Worm (Caenorhabditis elegans) whole organism, L1 larva: ENCODE measurements around the gene F29B9.12.
A peak's percentile ranks its signal among the peaks of the same experiment; 100 is the strongest.

Source experiments
- C04F5.9 ChIP-seq: sonication (generic microtip); optimal IDR thresholded peaks from 2 replicates; lab custom pipeline; 2016; ENCODE audit warnings: missing genetic modification characterization, missing compliant biosample characterization
- C16A3.4 ChIP-seq: fragments of 150-350 bp; optimal IDR thresholded peaks from 2 replicates; lab custom pipeline; 2014; ENCODE audit warnings: missing biosample characterization, missing genetic modification characterization
- F16B12.6 ChIP-seq: fragments of 150-350 bp; optimal IDR thresholded peaks from 2 replicates; lab custom pipeline; 2014; ENCODE audit warnings: missing biosample characterization, missing genetic modification characterization
- aha-1 ChIP-seq: fragments of 150-350 bp; optimal IDR thresholded peaks from 2 replicates; lab custom pipeline; 2014; ENCODE audit warnings: missing biosample characterization, missing genetic modification characterization
- alr-1 ChIP-seq: fragments of 200-800 bp; sonication (Bioruptor generic); optimal IDR thresholded peaks from 2 replicates; lab custom pipeline; 2018; ENCODE audit warnings: borderline replicate concordance, mild to moderate bottlenecking, missing genetic modification characterization, missing compliant biosample characterization
- ama-1 ChIP-seq: fragments of 150-350 bp; optimal IDR thresholded peaks from 2 replicates; lab custom pipeline; 2014
- ceh-63 ChIP-seq: fragments of 200-800 bp; sonication (Bioruptor generic); optimal IDR thresholded peaks from 2 replicates; lab custom pipeline; 2018; ENCODE audit warnings: mild to moderate bottlenecking, missing genetic modification characterization, missing compliant biosample characterization
- ceh-8 ChIP-seq: fragments of 200-800 bp; sonication (Bioruptor generic); optimal IDR thresholded peaks from 2 replicates; lab custom pipeline; 2018; ENCODE audit warnings: mild to moderate bottlenecking, missing genetic modification characterization, moderate library complexity, missing compliant biosample characterization
- ceh-82 ChIP-seq, 3 experiments: fragments of 150-350 bp in 1 of 3; sonication (generic microtip) in 2 of 3; optimal IDR thresholded peaks; 2 replicates each; lab custom pipeline; 2014 to 2017; ENCODE audit warnings: missing biosample characterization in 3 of 3, missing genetic modification characterization in 3 of 3
- ceh-90 ChIP-seq: sonication (generic microtip); optimal IDR thresholded peaks from 2 replicates; lab custom pipeline; 2016; ENCODE audit warnings: missing genetic modification characterization, missing compliant biosample characterization
- ces-1 ChIP-seq: fragments of 150-350 bp; optimal IDR thresholded peaks from 2 replicates; lab custom pipeline; 2014; ENCODE audit warnings: missing biosample characterization, missing genetic modification reagents, missing genetic modification characterization
- dsc-1 ChIP-seq: sonication (generic microtip); optimal IDR thresholded peaks from 2 replicates; lab custom pipeline; 2016; ENCODE audit warnings: mild to moderate bottlenecking, missing genetic modification characterization, missing compliant biosample characterization
- egl-27 ChIP-seq, 2 experiments: fragments of 150-350 bp in 1 of 2; sonication (generic microtip); optimal IDR thresholded peaks; 3 replicates each; lab custom pipeline; 2017 to 2018; ENCODE audit warnings: missing biosample characterization in 2 of 2, missing genetic modification characterization in 2 of 2, missing genetic modification reagents in 2 of 2
- elt-2 ChIP-seq: sonication (generic microtip); optimal IDR thresholded peaks from 2 replicates; lab custom pipeline; 2016; ENCODE audit warnings: missing genetic modification characterization, mild to moderate bottlenecking, inconsistent platforms, missing compliant biosample characterization, missing genetic modification reagents
- fkh-4 ChIP-seq: sonication (generic microtip); optimal IDR thresholded peaks from 2 replicates; lab custom pipeline; 2016; ENCODE audit warnings: missing compliant biosample characterization, missing genetic modification characterization, borderline replicate concordance
- fos-1 ChIP-seq: fragments of 150-350 bp; optimal IDR thresholded peaks from 2 replicates; lab custom pipeline; 2014; ENCODE audit warnings: missing biosample characterization, missing genetic modification characterization
- grh-1 ChIP-seq: fragments of 200-800 bp; sonication (Bioruptor generic); IDR thresholded peaks from 2 replicates; pipeline ENCODE4 v1.3.6; 2022; ENCODE audit warnings: missing genetic modification reagents, missing genetic modification characterization, missing compliant biosample characterization
- hlh-17 ChIP-seq: fragments of 200-800 bp; sonication (Bioruptor generic); optimal IDR thresholded peaks from 2 replicates; lab custom pipeline; 2018; ENCODE audit warnings: missing genetic modification characterization, mild to moderate bottlenecking, missing compliant biosample characterization, moderate library complexity, borderline replicate concordance
- isw-1 ChIP-seq: fragments of 200-800 bp; sonication (Bioruptor generic); IDR thresholded peaks from 2 replicates; pipeline ENCODE4 v1.3.6; 2022; ENCODE audit warnings: missing genetic modification characterization, missing compliant biosample characterization
- lin-14 ChIP-seq: fragments of 200-800 bp; sonication (Bioruptor generic); optimal IDR thresholded peaks from 2 replicates; lab custom pipeline; 2018; ENCODE audit warnings: mild to moderate bottlenecking, missing genetic modification characterization, moderate library complexity, missing compliant biosample characterization
- lin-39 ChIP-seq: fragments of 150-350 bp; optimal IDR thresholded peaks from 2 replicates; lab custom pipeline; 2014; ENCODE audit warnings: missing biosample characterization, missing genetic modification reagents, missing genetic modification characterization
- mab-9 ChIP-seq: fragments of 200-800 bp; sonication (Bioruptor generic); IDR thresholded peaks from 2 replicates; pipeline ENCODE4 v1.3.6; 2022; ENCODE audit warnings: missing genetic modification reagents, missing genetic modification characterization, missing compliant biosample characterization
- mdl-1 ChIP-seq, 2 experiments: fragments of 150-350 bp; optimal IDR thresholded peaks; 2 replicates each; lab custom pipeline; 2014 to 2017; ENCODE audit warnings: missing biosample characterization in 2 of 2, missing genetic modification characterization in 2 of 2, inconsistent platforms in 1 of 2
- nhr-20 ChIP-seq: sonication (generic microtip); optimal IDR thresholded peaks from 2 replicates; lab custom pipeline; 2016; ENCODE audit warnings: mild to moderate bottlenecking, missing genetic modification characterization, missing compliant biosample characterization
- nhr-237 ChIP-seq: fragments of 150-350 bp; optimal IDR thresholded peaks from 2 replicates; lab custom pipeline; 2014; ENCODE audit warnings: missing biosample characterization, missing genetic modification characterization
- nhr-28 ChIP-seq: fragments of 150-350 bp; optimal IDR thresholded peaks from 2 replicates; lab custom pipeline; 2014; ENCODE audit warnings: missing biosample characterization, missing genetic modification characterization
- nhr-71 ChIP-seq: sonication (generic microtip); optimal IDR thresholded peaks from 2 replicates; lab custom pipeline; 2016; ENCODE audit warnings: mild to moderate bottlenecking, missing genetic modification characterization, moderate library complexity, missing compliant biosample characterization
- nhr-76 ChIP-seq: sonication (generic microtip); optimal IDR thresholded peaks from 2 replicates; lab custom pipeline; 2017; ENCODE audit warnings: missing biosample characterization, missing genetic modification characterization
- nhr-85 ChIP-seq: sonication (generic microtip); peaks from one replicate; lab custom pipeline; 2016; ENCODE audit warnings: missing genetic modification characterization, inconsistent platforms, missing compliant biosample characterization
- nhr-90 ChIP-seq: sonication (generic microtip); optimal IDR thresholded peaks from 2 replicates; lab custom pipeline; 2016; ENCODE audit warnings: mild to moderate bottlenecking, missing genetic modification characterization, missing compliant biosample characterization; ENCODE audit not compliant: poor library complexity
- pax-3 ChIP-seq: fragments of 200-800 bp; sonication (Bioruptor generic); optimal IDR thresholded peaks from 2 replicates; lab custom pipeline; 2018; ENCODE audit warnings: mild to moderate bottlenecking, missing genetic modification characterization, moderate library complexity, missing compliant biosample characterization
- snu-23 ChIP-seq: sonication (generic microtip); optimal IDR thresholded peaks from 2 replicates; lab custom pipeline; 2016; ENCODE audit warnings: missing genetic modification characterization, missing compliant biosample characterization
- swsn-7 ChIP-seq: sonication (generic microtip); optimal IDR thresholded peaks from 2 replicates; lab custom pipeline; 2016; ENCODE audit warnings: missing genetic modification characterization, missing compliant biosample characterization
- tbx-2 ChIP-seq: sonication (generic microtip); optimal IDR thresholded peaks from 2 replicates; lab custom pipeline; 2016; ENCODE audit warnings: missing genetic modification characterization, missing compliant biosample characterization
- unc-62 ChIP-seq: fragments of 150-350 bp; optimal IDR thresholded peaks from 2 replicates; lab custom pipeline; 2014; ENCODE audit warnings: missing biosample characterization, missing genetic modification reagents, missing genetic modification characterization
- unc-86 ChIP-seq: sonication (generic microtip); optimal IDR thresholded peaks from 2 replicates; lab custom pipeline; 2016; ENCODE audit warnings: missing genetic modification characterization, missing compliant biosample characterization
- unc-98 ChIP-seq: fragments of 200-800 bp; sonication (Bioruptor generic); IDR thresholded peaks from 2 replicates; pipeline ENCODE4 v1.3.6; 2022; ENCODE audit warnings: missing genetic modification characterization, missing compliant biosample characterization
- ztf-11 ChIP-seq, 2 experiments: sonication (generic microtip); optimal IDR thresholded peaks; 2 replicates each; lab custom pipeline; 2016 to 2017; ENCODE audit warnings: missing genetic modification characterization in 2 of 2, missing biosample characterization in 1 of 2, missing compliant biosample characterization in 1 of 2
- ztf-4 ChIP-seq: fragments of 150-350 bp; optimal IDR thresholded peaks from 2 replicates; lab custom pipeline; 2014; ENCODE audit warnings: missing biosample characterization, missing genetic modification characterization

F29B9.12 gene

ce11 chrIV:4667835-4668234 lies 1.5 kb upstream of the F29B9.12 start:
- no peak for TF ChIP-seq lin-39 (tag; lab: Kevin White, UChicago)
- TF ChIP-seq ceh-63 (GFP tag; lab: Kevin White, UChicago), result no peak
- no peak for TF ChIP-seq ceh-82 (tag; optimal IDR thresholded peaks at IDR 0.05; lab: Kevin White, UChicago)
- no peak for TF ChIP-seq fos-1 (tag; lab: Kevin White, UChicago)
- no peak for TF ChIP-seq egl-27 (tag; optimal IDR thresholded peaks at IDR 0.05; lab: Kevin White, UChicago)
- no peak for TF ChIP-seq nhr-20 (tag; lab: Kevin White, UChicago)
- no peak for TF ChIP-seq ztf-11 (tag; optimal IDR thresholded peaks at IDR 0.05; lab: Kevin White, UChicago)
- no peak for TF ChIP-seq fkh-4 (tag; lab: Kevin White, UChicago)
- TF ChIP-seq F16B12.6 (tag; lab: Kevin White, UChicago), result no peak
- no peak for TF ChIP-seq grh-1 (GFP tag; lab: Robert Waterston, UW)
- TF ChIP-seq snu-23, result no peak
- no peak for TF ChIP-seq lin-14 (GFP tag; lab: Kevin White, UChicago)
- no peak for TF ChIP-seq ceh-90 (tag; lab: Kevin White, UChicago)
- no peak for TF ChIP-seq mdl-1 (tag; optimal IDR thresholded peaks at IDR 0.05; lab: Kevin White, UChicago)

- no peak for TF ChIP-seq elt-2
- no peak for TF ChIP-seq unc-62
- no peak for TF ChIP-seq hlh-17
- TF ChIP-seq dsc-1 (tag; lab: Kevin White, UChicago), result no peak
- TF ChIP-seq C04F5.9 (tag; lab: Kevin White, UChicago), result no peak
- no peak for TF ChIP-seq alr-1
- TF ChIP-seq snu-23, result no peak
- TF ChIP-seq ama-1 (lab: Kevin White, UChicago), result no peak
- no peak for TF ChIP-seq aha-1 (tag; lab: Kevin White, UChicago)
- TF ChIP-seq F16B12.6 (tag; lab: Kevin White, UChicago), result no peak
- no peak for TF ChIP-seq swsn-7 (tag; lab: Kevin White, UChicago)
- TF ChIP-seq pax-3 (tag; lab: Kevin White, UChicago), result no peak
- no peak for TF ChIP-seq ces-1 (GFP tag; lab: Kevin White, UChicago)
Measured at ce11 chrIV:4673332-4673731, 4.0 kb downstream of the F29B9.12 start.

ce11 chrIV:4674322-4674721 lies 5.0 kb downstream of the F29B9.12 start:
- no peak for TF ChIP-seq unc-86 (tag; lab: Kevin White, UChicago)
- TF ChIP-seq C16A3.4 (tag; lab: Kevin White, UChicago), result no peak
- no peak for TF ChIP-seq nhr-90
- no peak for TF ChIP-seq ceh-8 (GFP tag; lab: Kevin White, UChicago)
- TF ChIP-seq nhr-76 (tag; lab: Kevin White, UChicago), result no peak
- TF ChIP-seq mdl-1 (tag; optimal IDR thresholded peaks at IDR 0.05; lab: Kevin White, UChicago), result no peak
- no peak for TF ChIP-seq tbx-2 (tag; lab: Kevin White, UChicago)
- no peak for TF ChIP-seq unc-98 (GFP tag; lab: Robert Waterston, UW)
- no peak for TF ChIP-seq ces-1 (GFP tag; lab: Kevin White, UChicago)
- no peak for TF ChIP-seq nhr-28
- TF ChIP-seq lin-39 (tag; lab: Kevin White, UChicago), result no peak

ce11 chrIV:4678718-4679117 lies 9.4 kb downstream of the F29B9.12 start, which contains the start of gene kin-36:
Gene kin-36, plus strand, starts transcription at chrIV:4679018.
- no peak for TF ChIP-seq isw-1 (GFP tag; lab: Robert Waterston, UW)
- TF ChIP-seq nhr-85 (tag; lab: Kevin White, UChicago), result peak; percentile 51

- no peak for TF ChIP-seq ztf-4 (tag; lab: Kevin White, UChicago)
- TF ChIP-seq nhr-85 (tag; lab: Kevin White, UChicago), result peak; percentile 30
- no peak for TF ChIP-seq nhr-237 (tag; lab: Kevin White, UChicago)
- no peak for TF ChIP-seq ceh-82 (tag; optimal IDR thresholded peaks at IDR 0.05; lab: Kevin White, UChicago)
- TF ChIP-seq mab-9, result no peak
- TF ChIP-seq nhr-71 (tag; lab: Kevin White, UChicago), result no peak
Measured at ce11 chrIV:4683149-4683548, 13.8 kb downstream of the F29B9.12 start.
